Fruit fly (Drosophila melanogaster): ENCODE results near the gene CG4991.

DNA sequence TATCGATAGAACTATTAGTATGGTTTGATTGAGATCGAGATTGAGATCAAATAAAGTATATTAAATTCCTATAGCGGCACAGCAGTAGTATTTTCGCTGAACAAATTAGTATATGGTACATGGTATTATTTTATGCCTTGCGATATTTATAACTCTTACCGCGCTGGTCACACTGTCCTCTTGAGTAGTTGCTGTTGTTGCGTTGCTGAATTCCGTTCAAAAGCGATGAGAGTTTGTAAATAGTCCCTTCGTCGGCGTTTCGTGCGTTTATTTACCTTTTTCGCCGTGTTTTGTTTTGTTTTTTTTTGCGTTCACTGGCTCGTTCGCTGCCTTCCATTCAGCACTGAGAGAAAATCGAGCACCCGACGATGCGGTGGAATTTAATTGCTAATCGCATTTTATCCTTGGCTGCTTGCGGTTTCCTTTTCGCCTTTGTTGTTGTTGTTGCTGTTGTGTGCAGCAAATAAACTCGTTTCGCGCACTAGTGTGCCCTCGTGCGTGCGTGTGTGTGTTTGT is 15.8 kb downstream of the CG4991 start, which contains the start of gene CG5004:
- peak; percentile 27 for TF ChIP-seq OdsH (GFP tag; optimal IDR thresholded peaks at IDR 0.05)
- no peak for TF ChIP-seq usp (GFP tag; optimal IDR thresholded peaks at IDR 0.05)
- no peak for TF ChIP-seq dsf (GFP tag; optimal IDR thresholded peaks at IDR 0.05; ENCODE audit: borderline replicate concordance)
- TF ChIP-seq fru (GFP tag; optimal IDR thresholded peaks at IDR 0.05) = peak; percentile 8
- TF ChIP-seq CG32264 (GFP tag; optimal IDR thresholded peaks at IDR 0.05) = no peak
- no peak for TF ChIP-seq Hr83 (GFP tag; optimal IDR thresholded peaks at IDR 0.05; ENCODE audit: poor library complexity, severe bottlenecking)
- no peak for TF ChIP-seq dmrt93B (GFP tag; optimal IDR thresholded peaks at IDR 0.05)
- no peak for TF ChIP-seq Dfd (GFP tag; optimal IDR thresholded peaks at IDR 0.05)
